Fruit fly (Drosophila melanogaster) whole organism, embryonic: ENCODE measurements around the gene CG14913.

ENCODE experiments used
- ATbp ChIP-seq: fragments of 200-800 bp; sonication (Bioruptor generic); optimal IDR thresholded peaks from 2 replicates; lab custom pipeline; 2017; ENCODE audit warnings: missing biosample characterization, mild to moderate bottlenecking, missing genetic modification characterization, missing genetic modification reagents
- Ada2b ChIP-seq: fragments of 200-800 bp; sonication (Bioruptor generic); IDR thresholded peaks from 2 replicates; pipeline ENCODE4 v1.3.6; 2022; ENCODE audit warnings: missing biosample characterization, missing genetic modification characterization
- Awh ChIP-seq: fragments of 200-800 bp; sonication (Bioruptor generic); IDR thresholded peaks from 2 replicates; pipeline ENCODE4, ENCODE4 v1.3.6; 2022; ENCODE audit warnings: missing biosample characterization, missing genetic modification characterization
- CG10147 ChIP-seq: fragments of 200-800 bp; sonication (Bioruptor generic); optimal IDR thresholded peaks from 2 replicates; lab custom pipeline; 2019; ENCODE audit warnings: missing biosample characterization, mild to moderate bottlenecking, missing genetic modification characterization, moderate library complexity
- CG10267 ChIP-seq: fragments of 200-800 bp; sonication (Bioruptor generic); optimal IDR thresholded peaks from 2 replicates; lab custom pipeline; 2018; ENCODE audit warnings: missing biosample characterization, mild to moderate bottlenecking, missing genetic modification characterization, moderate library complexity
- CG10321 ChIP-seq: fragments of 200-800 bp; sonication (Bioruptor generic); IDR thresholded peaks from 2 replicates; pipeline ENCODE4 v1.3.6; 2022; ENCODE audit warnings: missing biosample characterization, missing genetic modification characterization
- CG10462 ChIP-seq: fragments of 200-800 bp; sonication (Bioruptor generic); optimal IDR thresholded peaks from 2 replicates; lab custom pipeline; 2016; ENCODE audit warnings: missing biosample characterization, missing genetic modification characterization
- CG10959 ChIP-seq: fragments of 200-800 bp; sonication (Bioruptor generic); IDR thresholded peaks from 2 replicates; pipeline ENCODE4 v1.3.6; 2022; ENCODE audit warnings: missing biosample characterization, missing genetic modification characterization
- CG11560 ChIP-seq: fragments of 200-800 bp; sonication (Bioruptor generic); IDR thresholded peaks from 3 replicates; pipeline ENCODE4 v1.3.6; 2022; ENCODE audit warnings: missing biosample characterization, missing genetic modification characterization
- CG12219 ChIP-seq: fragments of 200-800 bp; sonication (Bioruptor generic); optimal IDR thresholded peaks from 3 replicates; lab custom pipeline; 2018; ENCODE audit warnings: missing biosample characterization, mild to moderate bottlenecking, missing genetic modification characterization
- CG12299 ChIP-seq: fragments of 200-800 bp; sonication (Bioruptor generic); optimal IDR thresholded peaks from 2 replicates; lab custom pipeline; 2018; ENCODE audit warnings: missing biosample characterization, mild to moderate bottlenecking, missing genetic modification characterization
- CG12769 ChIP-seq: fragments of 200-800 bp; sonication (Bioruptor generic); optimal IDR thresholded peaks from 2 replicates; lab custom pipeline; 2019; ENCODE audit warnings: missing biosample characterization, mild to moderate bottlenecking, missing genetic modification characterization, moderate library complexity
- CG14710 ChIP-seq: fragments of 200-800 bp; sonication (Bioruptor generic); optimal IDR thresholded peaks from 3 replicates; lab custom pipeline; 2019; ENCODE audit warnings: missing biosample characterization, mild to moderate bottlenecking, missing genetic modification characterization, moderate library complexity
- CG17359 ChIP-seq: fragments of 200-800 bp; sonication (Bioruptor generic); optimal IDR thresholded peaks from 3 replicates; lab custom pipeline; 2018; ENCODE audit warnings: missing biosample characterization, mild to moderate bottlenecking, missing genetic modification characterization, moderate library complexity
- CG18262 ChIP-seq: fragments of 200-800 bp; optimal IDR thresholded peaks from 3 replicates; lab custom pipeline; 2019; ENCODE audit warnings: missing biosample characterization, mild to moderate bottlenecking, missing genetic modification characterization, moderate library complexity
- CG30403 ChIP-seq: fragments of 200-800 bp; sonication (Bioruptor generic); optimal IDR thresholded peaks from 3 replicates; lab custom pipeline; 2016; ENCODE audit warnings: missing biosample characterization, missing genetic modification characterization
- CG31441 ChIP-seq: fragments of 200-800 bp; sonication (Bioruptor generic); IDR thresholded peaks from 2 replicates; pipeline ENCODE4 v1.3.6; 2022; ENCODE audit warnings: missing biosample characterization, missing genetic modification characterization
- CG42726 ChIP-seq: fragments of 200-800 bp; sonication (Bioruptor generic); IDR thresholded peaks from 2 replicates; pipeline ENCODE4 v1.3.6; 2022; ENCODE audit warnings: missing biosample characterization, missing genetic modification characterization; ENCODE audit not compliant: partially characterized antibody
- CG4424 ChIP-seq: fragments of 200-800 bp; sonication (Bioruptor generic); optimal IDR thresholded peaks from 3 replicates; lab custom pipeline; 2016; ENCODE audit warnings: missing biosample characterization, missing genetic modification characterization
- CG6689 ChIP-seq: fragments of 200-800 bp; sonication (Bioruptor generic); IDR thresholded peaks from 2 replicates; pipeline ENCODE4 v1.3.6; 2022; ENCODE audit warnings: missing biosample characterization, missing genetic modification characterization
- CG7745 ChIP-seq: fragments of 200-800 bp; sonication (Bioruptor generic); optimal IDR thresholded peaks from 2 replicates; lab custom pipeline; 2018; ENCODE audit warnings: missing biosample characterization, mild to moderate bottlenecking, missing genetic modification characterization, moderate library complexity
- CG8944 ChIP-seq: fragments of 200-800 bp; sonication (Bioruptor generic); optimal IDR thresholded peaks from 3 replicates; lab custom pipeline; 2016; ENCODE audit warnings: missing biosample characterization, missing genetic modification characterization
- CG9932 ChIP-seq: fragments of 200-800 bp; sonication (Bioruptor generic); IDR thresholded peaks from 2 replicates; pipeline ENCODE4 v1.3.6; 2022; ENCODE audit warnings: missing biosample characterization, missing genetic modification characterization
- HLH3B ChIP-seq: fragments of 200-800 bp; sonication (Bioruptor generic); IDR thresholded peaks from 2 replicates; pipeline ENCODE4 v1.3.6; 2022; ENCODE audit warnings: missing biosample characterization, missing genetic modification characterization
- HmgZ ChIP-seq: fragments of 200-800 bp; sonication (Bioruptor generic); optimal IDR thresholded peaks from 2 replicates; lab custom pipeline; 2018; ENCODE audit warnings: missing biosample characterization, mild to moderate bottlenecking, missing genetic modification characterization
- Mad ChIP-seq: fragments of 200-800 bp; sonication (Bioruptor generic); optimal IDR thresholded peaks from 2 replicates; lab custom pipeline; 2016; ENCODE audit warnings: missing biosample characterization, missing genetic modification characterization
- NK7.1 ChIP-seq: fragments of 200-800 bp; sonication (Bioruptor generic); optimal IDR thresholded peaks from 3 replicates; lab custom pipeline; 2016; ENCODE audit warnings: missing biosample characterization, missing genetic modification characterization
- Side ChIP-seq: fragments of 200-800 bp; sonication (Bioruptor generic); optimal IDR thresholded peaks from 2 replicates; lab custom pipeline; 2016; ENCODE audit warnings: missing biosample characterization, missing genetic modification characterization
- Six4 ChIP-seq: fragments of 200-800 bp; sonication (Bioruptor generic); optimal IDR thresholded peaks from 2 replicates; lab custom pipeline; 2016; ENCODE audit warnings: missing biosample characterization, missing genetic modification characterization
- Trl ChIP-seq, 3 experiments: fragments of >200 bp in 2 of 3; fragments of 200-800 bp in 1 of 3; sonication (Bioruptor generic) in 1 of 3; optimal IDR thresholded peaks; 2 replicates in 1 of 3; 3 replicates in 2 of 3; lab custom pipeline; 2016 to 2017; ENCODE audit warnings: missing biosample characterization in 1 of 3, missing genetic modification characterization in 1 of 3
- YL-1 ChIP-seq: fragments of 200-800 bp; sonication (Bioruptor generic); optimal IDR thresholded peaks from 3 replicates; lab custom pipeline; 2017; ENCODE audit warnings: missing biosample characterization, mild to moderate bottlenecking, missing genetic modification characterization
- bab2 ChIP-seq: fragments of 200-800 bp; sonication (Bioruptor generic); optimal IDR thresholded peaks from 2 replicates; lab custom pipeline; 2016; ENCODE audit warnings: missing biosample characterization, missing genetic modification characterization
- cas ChIP-seq: fragments of 200-800 bp; sonication (Bioruptor generic); IDR thresholded peaks from 2 replicates; pipeline ENCODE4 v1.3.6; 2022; ENCODE audit warnings: missing biosample characterization, missing genetic modification characterization
- caup ChIP-seq: fragments of 200-800 bp; sonication (Bioruptor generic); optimal IDR thresholded peaks from 3 replicates; lab custom pipeline; 2017; ENCODE audit warnings: missing biosample characterization, mild to moderate bottlenecking, missing genetic modification characterization, moderate library complexity; ENCODE audit not compliant: severe bottlenecking
- dysf ChIP-seq: fragments of 200-800 bp; sonication (Bioruptor generic); IDR thresholded peaks from 3 replicates; pipeline ENCODE4 v1.3.6; 2022; ENCODE audit warnings: missing biosample characterization, missing genetic modification characterization
- ewg ChIP-seq: fragments of 200-800 bp; sonication (Bioruptor generic); optimal IDR thresholded peaks from 3 replicates; lab custom pipeline; 2017; ENCODE audit warnings: mild to moderate bottlenecking, missing biosample characterization, missing genetic modification reagents, missing genetic modification characterization
- grau ChIP-seq: fragments of 200-800 bp; optimal IDR thresholded peaks from 3 replicates; lab custom pipeline; 2019; ENCODE audit warnings: missing biosample characterization, mild to moderate bottlenecking, missing genetic modification characterization, moderate library complexity
- knrl ChIP-seq: fragments of 200-800 bp; sonication (Bioruptor generic); IDR thresholded peaks from 3 replicates; pipeline ENCODE4 v1.3.6; 2022; ENCODE audit warnings: missing biosample characterization, missing genetic modification characterization; ENCODE audit not compliant: partially characterized antibody
- lov ChIP-seq, 2 experiments: fragments of 200-800 bp in 1 of 2; fragments of >200 bp in 1 of 2; sonication (Bioruptor generic) in 1 of 2; IDR thresholded peaks in 1 of 2; optimal IDR thresholded peaks in 1 of 2; 2 replicates in 1 of 2; 3 replicates in 1 of 2; pipeline versions ENCODE4 v1.3.6 to Lab custom; 2017 to 2022; ENCODE audit warnings: missing biosample characterization in 1 of 2, missing genetic modification characterization in 1 of 2
- nau ChIP-seq: fragments of 200-800 bp; sonication (Bioruptor generic); optimal IDR thresholded peaks from 3 replicates; lab custom pipeline; 2017; ENCODE audit warnings: missing biosample characterization, mild to moderate bottlenecking, missing genetic modification characterization, missing genetic modification reagents
- onecut ChIP-seq: fragments of 200-800 bp; sonication (Bioruptor generic); IDR thresholded peaks from 2 replicates; pipeline ENCODE4 v1.3.6; 2022; ENCODE audit warnings: missing biosample characterization, missing genetic modification characterization
- pita ChIP-seq: fragments of 200-800 bp; sonication (Bioruptor generic); optimal IDR thresholded peaks from 2 replicates; lab custom pipeline; 2017; ENCODE audit warnings: missing biosample characterization, mild to moderate bottlenecking, missing genetic modification characterization
- rib ChIP-seq: fragments of 200-800 bp; sonication (Bioruptor generic); IDR thresholded peaks from 2 replicates; pipeline ENCODE4 v1.3.6; 2022; ENCODE audit warnings: missing biosample characterization, missing genetic modification characterization
- run ChIP-seq: fragments of 200-800 bp; sonication (Bioruptor generic); optimal IDR thresholded peaks from 3 replicates; lab custom pipeline; 2018; ENCODE audit warnings: missing biosample characterization, mild to moderate bottlenecking, missing genetic modification characterization
- slp2 ChIP-seq: fragments of 200-800 bp; sonication (Bioruptor generic); optimal IDR thresholded peaks from 2 replicates; lab custom pipeline; 2016; ENCODE audit warnings: missing biosample characterization, missing genetic modification characterization
- sna ChIP-seq: fragments of 200-800 bp; sonication (Bioruptor generic); IDR thresholded peaks from 2 replicates; pipeline ENCODE4 v1.3.6; 2022; ENCODE audit warnings: missing biosample characterization, missing genetic modification characterization; ENCODE audit not compliant: partially characterized antibody
- ssp ChIP-seq: fragments of 200-800 bp; sonication (Bioruptor generic); IDR thresholded peaks from 2 replicates; pipeline ENCODE4 v1.3.6; 2022; ENCODE audit warnings: missing biosample characterization, missing genetic modification characterization
- tgo ChIP-seq: fragments of 200-800 bp; sonication (Bioruptor generic); IDR thresholded peaks from 3 replicates; pipeline ENCODE4 v1.3.6; 2022; ENCODE audit warnings: missing biosample characterization, missing genetic modification characterization
- tna ChIP-seq: fragments of 200-800 bp; sonication (Bioruptor generic); IDR thresholded peaks from 2 replicates; pipeline ENCODE4 v1.3.6; 2022; ENCODE audit warnings: missing biosample characterization, missing genetic modification characterization; ENCODE audit not compliant: partially characterized antibody

CG14913 gene

dm6 chr2L:10987370-10987853, 29.4 kb upstream of the CG14913 start, which contains the start of the genes piwi and CG12253 (continued):
- TF ChIP-seq bab2 (GFP tag; lab: Kevin White, UChicago) (peak; percentile 50), tgo (GFP tag; lab: Robert Waterston, UW) (peak; percentile 91), CG6689 (GFP tag; lab: Robert Waterston, UW) (peak; percentile 43; the same call in 1 of the 2 replicates), Ada2b (peak; percentile 49; the same call in 1 of the 2 replicates), CG7745 (tag; lab: Kevin White, UChicago) (no peak), CG8944 (GFP tag; lab: Kevin White, UChicago) (no peak), rib (GFP tag; lab: Robert Waterston, UW) (0 out of 2 replicates have a peak, but pooled peaks have one; percentile 37), Awh (GFP tag; lab: Robert Waterston, UW) (no peak), ewg (GFP tag; lab: Kevin White, UChicago) (peak; percentile 64), Mad (no peak), caup (no peak), CG14710 (tag; lab: Kevin White, UChicago) (peak; percentile 59), YL-1 (GFP tag; lab: Kevin White, UChicago) (no peak), CG4424 (GFP tag; lab: Kevin White, UChicago) (peak; percentile 42), CG12299 (tag; lab: Kevin White, UChicago) (peak; percentile 69), run (tag; lab: Kevin White, UChicago) (no peak), onecut (GFP tag; lab: Robert Waterston, UW) (no peak), Trl (optimal IDR thresholded peaks at IDR 0.05; lab: Kevin White, UChicago) (no peak), Trl (GFP tag; optimal IDR thresholded peaks at IDR 0.05; lab: Kevin White, UChicago) (peak; percentile 20), HmgZ (tag; lab: Kevin White, UChicago) (peak; percentile 50), CG42726 (GFP tag; lab: Robert Waterston, UW) (no peak), nau (GFP tag; lab: Kevin White, UChicago) (no peak), grau (peak; percentile 87), CG17359 (tag; lab: Kevin White, UChicago) (peak; percentile 40), knrl (no peak), sna (0 out of 2 replicates have a peak, but pooled peaks have one; percentile 16), HLH3B (peak; percentile 83), CG10267 (peak; percentile 71), CG11560 (tag; lab: Robert Waterston, UW) (0 out of 3 replicates have a peak, but pooled peaks have one; percentile 51), CG18262 (tag; lab: Kevin White, UChicago) (peak; percentile 57), CG9932 (peak; percentile 66), CG10321 (no peak), ATbp (GFP tag; lab: Kevin White, UChicago) (no peak), pita (GFP tag; lab: Kevin White, UChicago) (no peak), dysf (GFP tag; lab: Robert Waterston, UW) (peak; percentile 89), CG10959 (GFP tag; lab: Robert Waterston, UW) (peak; percentile 33; the same call in 1 of the 2 replicates), slp2 (GFP tag; lab: Kevin White, UChicago) (no peak), Six4 (GFP tag; lab: Kevin White, UChicago) (peak; percentile 37), lov (optimal IDR thresholded peaks at IDR 0.05; lab: Kevin White, UChicago) (no peak), lov (GFP tag; IDR thresholded peaks at IDR 0.05; lab: Robert Waterston, UW) (no peak), NK7.1 (GFP tag; lab: Kevin White, UChicago) (no peak), tna (GFP tag; lab: Robert Waterston, UW) (no peak), CG12219 (GFP tag; lab: Kevin White, UChicago) (no peak), cas (GFP tag; lab: Robert Waterston, UW) (no peak), CG10462 (GFP tag; lab: Kevin White, UChicago) (peak; percentile 8), Side (no peak), CG12769 (tag; lab: Kevin White, UChicago) (no peak), CG10147 (GFP tag; lab: Kevin White, UChicago) (no peak), CG31441 (GFP tag; lab: Robert Waterston, UW) (no peak), ssp (GFP tag; lab: Robert Waterston, UW) (no peak), CG30403 (GFP tag; lab: Kevin White, UChicago) (peak; percentile 93)
